Fruit fly (Drosophila melanogaster) whole organism, pupa: ENCODE results near the gene CG6254.

Source experiments
- CG10348 ChIP-seq: fragments of 200-800 bp; sonication (Bioruptor generic); IDR thresholded peaks from 2 replicates; pipeline ENCODE4 v1.3.6; 2022; ENCODE audit warnings: missing biosample characterization, missing genetic modification characterization
- CG15710 ChIP-seq: fragments of 200-800 bp; sonication (Bioruptor generic); optimal IDR thresholded peaks from 2 replicates; lab custom pipeline; 2018; ENCODE audit warnings: missing biosample characterization, mild to moderate bottlenecking, missing genetic modification characterization, moderate library complexity
- CG32121 ChIP-seq: fragments of 200-800 bp; sonication (Bioruptor generic); IDR thresholded peaks from 2 replicates; pipeline ENCODE4 v1.3.6; 2022; ENCODE audit warnings: missing biosample characterization, missing genetic modification characterization
- CG34367 ChIP-seq: fragments of 200-800 bp; sonication (Bioruptor generic); optimal IDR thresholded peaks from 2 replicates; lab custom pipeline; 2018; ENCODE audit warnings: missing biosample characterization, mild to moderate bottlenecking, missing genetic modification characterization
- fd96Ca ChIP-seq: fragments of 200-800 bp; sonication (Bioruptor generic); IDR thresholded peaks from 3 replicates; pipeline ENCODE4 v1.3.6; 2022; ENCODE audit warnings: missing biosample characterization, missing genetic modification characterization
- gl ChIP-seq: fragments of 200-800 bp; sonication (Bioruptor generic); optimal IDR thresholded peaks from 2 replicates; lab custom pipeline; 2018; ENCODE audit warnings: missing biosample characterization, mild to moderate bottlenecking, missing genetic modification characterization

DNA sequence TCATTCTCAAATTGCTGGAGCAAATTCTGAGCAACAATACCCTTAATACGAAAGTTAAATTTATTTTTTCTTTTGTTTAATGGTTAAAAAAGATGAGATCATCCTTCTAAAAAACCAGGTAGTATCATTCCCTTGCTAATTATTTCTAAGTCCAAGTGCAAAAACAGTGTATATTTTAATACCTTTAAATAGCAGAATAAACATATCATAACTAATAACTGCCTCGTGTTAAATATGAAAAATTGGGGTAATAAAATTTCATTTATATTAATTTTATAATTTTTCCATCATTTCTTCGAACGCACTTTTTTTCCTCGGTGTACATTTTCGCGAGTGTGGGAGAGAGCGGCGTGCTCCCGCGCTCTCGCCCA, 49.3 kb downstream of the CG6254 start:
- no peak for TF ChIP-seq CG34367 (tag; lab: Kevin White, UChicago)
- peak; percentile 30; the same call in 1 of the 2 replicates for TF ChIP-seq CG32121 (GFP tag; lab: Robert Waterston, UW)
- peak; percentile 12 for TF ChIP-seq CG15710
- TF ChIP-seq CG10348 (GFP tag; lab: Robert Waterston, UW): no peak
- TF ChIP-seq gl (tag; lab: Kevin White, UChicago): no peak
- no peak; the same call in 2 of the 3 replicates for TF ChIP-seq fd96Ca (GFP tag; lab: Robert Waterston, UW)
